Worm (Caenorhabditis elegans) whole organism, late embryonic: ENCODE results near the gene F44F4.3.

Experiments
- T23F11.4 ChIP-seq: fragments of 200-800 bp; sonication (Bioruptor generic); optimal IDR thresholded peaks from 2 replicates; lab custom pipeline; 2018; ENCODE audit warnings: mild to moderate bottlenecking, missing genetic modification characterization, missing compliant biosample characterization
- ama-1 ChIP-seq: fragments of 150-350 bp; optimal IDR thresholded peaks from 2 replicates; lab custom pipeline; 2014
- ceh-18 ChIP-seq: sonication (generic microtip); optimal IDR thresholded peaks from 2 replicates; lab custom pipeline; 2016; ENCODE audit warnings: missing genetic modification characterization, missing compliant biosample characterization

ce11 chrII:10923948-10924347 lies 38.2 kb upstream of the F44F4.3 start, which contains the start of gene Y19D2B.2:
- TF ChIP-seq ama-1 (lab: Kevin White, UChicago) (no peak), ceh-18 (no peak), T23F11.4 (GFP tag; lab: Kevin White, UChicago) (no peak)
